Fruit fly (Drosophila melanogaster): Measurements from ENCODE around the gene Tspo.
A peak's percentile ranks its signal among the peaks of the same experiment; 100 is the strongest.

Tspo gene

DNA sequence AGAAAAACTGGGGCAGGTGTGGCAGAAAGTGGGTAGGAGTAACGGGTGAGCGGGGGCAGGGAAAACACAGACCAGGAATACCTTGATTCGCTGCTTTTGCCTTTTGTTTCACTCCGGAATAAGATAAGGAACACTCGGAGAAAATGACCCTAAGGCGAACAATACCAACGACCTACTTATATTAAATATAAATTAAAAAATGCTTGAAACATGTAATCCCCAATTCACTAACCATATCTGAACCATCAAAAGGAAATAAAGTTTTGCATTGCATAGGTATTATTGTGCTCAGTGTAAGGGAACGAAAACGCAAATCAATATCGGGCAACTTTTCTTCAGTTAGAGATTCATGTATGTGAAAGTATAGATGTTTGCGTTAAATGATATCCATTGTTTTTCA lies 47.4 kb upstream of the Tspo start (continued):
- TF ChIP-seq hbn (GFP tag; IDR thresholded peaks at IDR 0.05; ENCODE audit: partially characterized antibody), result no peak
- no peak for TF ChIP-seq ato (GFP tag; IDR thresholded peaks at IDR 0.05; ENCODE audit: partially characterized antibody)
- TF ChIP-seq Hsf (GFP tag; optimal IDR thresholded peaks at IDR 0.05), result peak; percentile 56
- TF ChIP-seq CG1233 (GFP tag; optimal IDR thresholded peaks at IDR 0.05), result no peak
- TF ChIP-seq usp (GFP tag; optimal IDR thresholded peaks at IDR 0.05), result no peak
- TF ChIP-seq crol (GFP tag; IDR thresholded peaks at IDR 0.05), result no peak
- TF ChIP-seq Blimp-1 (GFP tag; optimal IDR thresholded peaks at IDR 0.05), result peak; percentile 61
- no peak for TF ChIP-seq Deaf1 (tag; optimal IDR thresholded peaks at IDR 0.05)
- no peak for TF ChIP-seq her (GFP tag; optimal IDR thresholded peaks at IDR 0.05)
- TF ChIP-seq CG13123 (GFP tag; optimal IDR thresholded peaks at IDR 0.05), result peak; percentile 23
- TF ChIP-seq Hmx (GFP tag; optimal IDR thresholded peaks at IDR 0.05), result no peak
- no peak for TF ChIP-seq wek (GFP tag; optimal IDR thresholded peaks at IDR 0.05)
- TF ChIP-seq E2f1 (GFP tag; IDR thresholded peaks at IDR 0.05), result no peak; the same call in 1 of the 2 replicates

DNA sequence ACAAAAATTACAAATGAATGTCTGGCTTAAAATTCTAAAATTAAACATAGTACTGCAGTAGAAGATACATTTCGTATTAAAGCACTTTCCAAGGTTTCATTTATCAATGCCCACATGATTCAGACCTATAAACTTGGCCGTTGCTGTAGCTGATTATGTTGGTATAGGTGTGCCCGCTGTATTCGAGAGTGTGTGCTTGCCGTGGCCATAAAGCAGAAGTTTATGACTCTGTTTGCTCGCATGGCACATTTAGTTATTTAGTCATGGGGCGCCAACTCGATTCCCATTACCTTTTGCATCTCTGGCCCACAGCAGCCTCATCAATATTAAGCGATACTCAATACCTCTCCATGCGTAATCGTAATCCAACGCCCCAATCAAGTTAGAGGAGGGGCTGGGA lies 46.4 kb upstream of the Tspo start:
- TF ChIP-seq sens (GFP tag) (peak; percentile 13), CG17328 (GFP tag; IDR thresholded peaks at IDR 0.05) (no peak), HHEX (GFP tag; optimal IDR thresholded peaks at IDR 0.05) (no peak), CG2678 (tag; optimal IDR thresholded peaks at IDR 0.05) (peak; percentile 5), gem (tag; optimal IDR thresholded peaks at IDR 0.05) (peak; percentile 19), Awh (GFP tag; IDR thresholded peaks at IDR 0.05) (no peak), esg (GFP tag; conservative IDR thresholded peaks at IDR 0.05) (no peak), chinmo (GFP tag; IDR thresholded peaks at IDR 0.05; ENCODE audit: partially characterized antibody) (0 out of 4 replicates have a peak, but pooled peaks have one; percentile 16), Hmr (GFP tag; optimal IDR thresholded peaks at IDR 0.05) (peak; percentile 31), Hr78 (GFP tag; optimal IDR thresholded peaks at IDR 0.05) (no peak), ac (GFP tag; optimal IDR thresholded peaks at IDR 0.05) (no peak), ci (GFP tag; IDR thresholded peaks at IDR 0.05) (0 out of 3 replicates have a peak, but pooled peaks have one; percentile 44), CG10959 (GFP tag; IDR thresholded peaks at IDR 0.05) (no peak), PHDP (tag; optimal IDR thresholded peaks at IDR 0.05) (peak; percentile 1), CG18599 (GFP tag; optimal IDR thresholded peaks at IDR 0.05) (peak; percentile 10), Dll (GFP tag; IDR thresholded peaks at IDR 0.05; ENCODE audit: partially characterized antibody) (no peak), CG7839 (tag; optimal IDR thresholded peaks at IDR 0.05) (peak; percentile 34), CG11504 (tag; optimal IDR thresholded peaks at IDR 0.05) (peak; percentile 31), dmrt99B (tag; optimal IDR thresholded peaks at IDR 0.05) (peak; percentile 9), abd-A (tag; optimal IDR thresholded peaks at IDR 0.05) (peak; percentile 46), nom (GFP tag; optimal IDR thresholded peaks at IDR 0.05) (no peak), CG14050 (GFP tag; IDR thresholded peaks at IDR 0.05) (0 out of 3 replicates have a peak, but pooled peaks have one; percentile 23), vvl (GFP tag; IDR thresholded peaks at IDR 0.05) (peak; percentile 60), Oaz (GFP tag; IDR thresholded peaks at IDR 0.05) (no peak), CG8290 (GFP tag; optimal IDR thresholded peaks at IDR 0.05) (no peak), CG8290 (tag; optimal IDR thresholded peaks at IDR 0.05) (peak in 1 of 2 experiments; percentile 15), Med (GFP tag) (peak; percentile 82), otp (GFP tag; IDR thresholded peaks at IDR 0.05) (0 out of 3 replicates have a peak, but pooled peaks have one; percentile 7), HLH3B (GFP tag; IDR thresholded peaks at IDR 0.05) (no peak), CG11696 (GFP tag; IDR thresholded peaks at IDR 0.05) (peak; percentile 75), dysf (GFP tag; IDR thresholded peaks at IDR 0.05) (0 out of 3 replicates have a peak, but pooled peaks have one; percentile 17), CG6689 (GFP tag; IDR thresholded peaks at IDR 0.05) (0 out of 2 replicates have a peak, but pooled peaks have one; percentile 15), CG1603 (tag; optimal IDR thresholded peaks at IDR 0.05) (peak; percentile 33), zfh1 (GFP tag; IDR thresholded peaks at IDR 0.05) (0 out of 3 replicates have a peak, but pooled peaks have one; percentile 18), Ets65A (GFP tag) (peak; percentile 55), unpg (GFP tag; optimal IDR thresholded peaks at IDR 0.05) (peak; percentile 6), CG5953 (GFP tag; IDR thresholded peaks at IDR 0.05) (0 out of 2 replicates have a peak, but pooled peaks have one; percentile 28)
